Fruit fly (Drosophila melanogaster) whole organism, embryonic: ENCODE results near the gene CG42591.

Experiments used
- ATbp ChIP-seq: fragments of 200-800 bp; sonication (Bioruptor generic); optimal IDR thresholded peaks from 2 replicates; lab custom pipeline; 2017; ENCODE audit warnings: missing biosample characterization, mild to moderate bottlenecking, missing genetic modification characterization, missing genetic modification reagents
- Aef1 ChIP-seq: fragments of 200-800 bp; sonication (Bioruptor generic); IDR thresholded peaks from 3 replicates; pipeline ENCODE4 v1.3.6; 2022; ENCODE audit warnings: missing biosample characterization, missing genetic modification characterization
- BtbVII ChIP-seq: fragments of 200-800 bp; sonication (Bioruptor generic); optimal IDR thresholded peaks from 3 replicates; lab custom pipeline; 2017; ENCODE audit warnings: missing biosample characterization, mild to moderate bottlenecking, missing genetic modification characterization
- CG11085 ChIP-seq: fragments of 200-800 bp; sonication (Bioruptor generic); IDR thresholded peaks from 2 replicates; pipeline ENCODE4 v1.3.6; 2022; ENCODE audit warnings: missing biosample characterization, missing genetic modification characterization
- CG12744 ChIP-seq: fragments of 200-800 bp; sonication (Bioruptor generic); optimal IDR thresholded peaks from 2 replicates; lab custom pipeline; 2016; ENCODE audit warnings: missing biosample characterization, missing genetic modification characterization
- CG12769 ChIP-seq: fragments of 200-800 bp; sonication (Bioruptor generic); optimal IDR thresholded peaks from 2 replicates; lab custom pipeline; 2019; ENCODE audit warnings: missing biosample characterization, mild to moderate bottlenecking, missing genetic modification characterization, moderate library complexity
- CG15073 ChIP-seq: fragments of 200-800 bp; sonication (Bioruptor generic); optimal IDR thresholded peaks from 2 replicates; lab custom pipeline; 2016; ENCODE audit warnings: missing biosample characterization, missing genetic modification characterization
- CG15696 ChIP-seq: fragments of 200-800 bp; sonication (Bioruptor generic); optimal IDR thresholded peaks from 2 replicates; lab custom pipeline; 2019; ENCODE audit warnings: missing biosample characterization, mild to moderate bottlenecking, missing genetic modification characterization, moderate library complexity
- CG1647 ChIP-seq: fragments of 200-800 bp; sonication (Bioruptor generic); optimal IDR thresholded peaks from 3 replicates; lab custom pipeline; 2016; ENCODE audit warnings: missing biosample characterization, missing genetic modification characterization
- CG16813 ChIP-seq: fragments of 200-800 bp; sonication (Bioruptor generic); IDR thresholded peaks from 3 replicates; pipeline ENCODE4 v1.3.6; 2022; ENCODE audit warnings: missing biosample characterization, missing genetic modification characterization; ENCODE audit not compliant: partially characterized antibody
- CG17361 ChIP-seq: fragments of 200-800 bp; sonication (Bioruptor generic); IDR thresholded peaks from 3 replicates; pipeline ENCODE4 v1.3.6; 2022; ENCODE audit warnings: missing biosample characterization, missing genetic modification characterization
- CG2889 ChIP-seq: fragments of 200-800 bp; sonication (Bioruptor generic); IDR thresholded peaks from 3 replicates; pipeline ENCODE4 v1.3.6; 2022; ENCODE audit warnings: missing biosample characterization, missing genetic modification characterization
- CG3847 ChIP-seq: fragments of 200-800 bp; sonication (Bioruptor generic); IDR thresholded peaks from 2 replicates; pipeline ENCODE4 v1.3.6; 2022; ENCODE audit warnings: missing biosample characterization, missing genetic modification characterization
- CG4404 ChIP-seq: fragments of 200-800 bp; sonication (Bioruptor generic); IDR thresholded peaks from 2 replicates; pipeline ENCODE4 v1.3.6; 2022; ENCODE audit warnings: missing biosample characterization, missing genetic modification characterization
- CG6272 ChIP-seq: fragments of 200-800 bp; sonication (Bioruptor generic); IDR thresholded peaks from 2 replicates; pipeline ENCODE4 v1.3.6; 2022; ENCODE audit warnings: missing biosample characterization, missing genetic modification characterization
- CG6791 ChIP-seq: fragments of 200-800 bp; sonication (Bioruptor generic); IDR thresholded peaks from 3 replicates; pipeline ENCODE4 v1.3.6; 2022; ENCODE audit warnings: missing biosample characterization, missing genetic modification characterization; ENCODE audit not compliant: partially characterized antibody
- CG7963 ChIP-seq: fragments of 200-800 bp; sonication (Bioruptor generic); IDR thresholded peaks from 3 replicates; pipeline ENCODE4 v1.3.6; 2022; ENCODE audit warnings: missing biosample characterization, missing genetic modification characterization; ENCODE audit not compliant: partially characterized antibody
- CG7987 ChIP-seq: fragments of 200-800 bp; sonication (Bioruptor generic); optimal IDR thresholded peaks from 2 replicates; lab custom pipeline; 2018; ENCODE audit warnings: missing biosample characterization, mild to moderate bottlenecking, missing genetic modification characterization, moderate library complexity
- D19A ChIP-seq: fragments of 200-800 bp; optimal IDR thresholded peaks from 3 replicates; lab custom pipeline; 2019; ENCODE audit warnings: missing biosample characterization, mild to moderate bottlenecking, missing genetic modification characterization, moderate library complexity
- Dfd ChIP-seq, 2 experiments: fragments of >200 bp; optimal IDR thresholded peaks; 2 replicates each; lab custom pipeline; 2017; ENCODE audit warnings: missing biosample characterization in 2 of 2, missing genetic modification characterization in 2 of 2
- E2f2 ChIP-seq: fragments of 200-800 bp; sonication (Bioruptor generic); IDR thresholded peaks from 2 replicates; pipeline ENCODE4 v1.3.6; 2022; ENCODE audit warnings: missing biosample characterization, missing genetic modification characterization
- Ets65A ChIP-seq: fragments of 200-800 bp; sonication (Bioruptor generic); peaks from one replicate; lab custom pipeline; 2016; ENCODE audit warnings: missing biosample characterization, missing genetic modification characterization
- HLH3B ChIP-seq: fragments of 200-800 bp; sonication (Bioruptor generic); IDR thresholded peaks from 2 replicates; pipeline ENCODE4 v1.3.6; 2022; ENCODE audit warnings: missing biosample characterization, missing genetic modification characterization
- Hr3 ChIP-seq: fragments of 200-800 bp; sonication (Bioruptor generic); optimal IDR thresholded peaks from 3 replicates; lab custom pipeline; 2016; ENCODE audit warnings: missing biosample characterization, missing genetic modification characterization
- Lpt ChIP-seq: fragments of >200 bp; optimal IDR thresholded peaks from 2 replicates; lab custom pipeline; 2018; ENCODE audit warnings: missing biosample characterization, missing genetic modification characterization
- NC2β ChIP-seq: fragments of 200-800 bp; sonication (Bioruptor generic); optimal IDR thresholded peaks from 2 replicates; lab custom pipeline; 2016; ENCODE audit warnings: missing biosample characterization, missing genetic modification characterization
- Nf-YC ChIP-seq: fragments of 200-800 bp; optimal IDR thresholded peaks from 3 replicates; lab custom pipeline; 2019; ENCODE audit warnings: missing biosample characterization, mild to moderate bottlenecking, missing genetic modification characterization, moderate library complexity
- Oaz ChIP-seq: fragments of 200-800 bp; sonication (Bioruptor generic); IDR thresholded peaks from 2 replicates; pipeline ENCODE4 v1.3.6; 2022; ENCODE audit warnings: missing biosample characterization, missing genetic modification characterization
- Rfx ChIP-seq: fragments of 200-800 bp; sonication (Bioruptor generic); IDR thresholded peaks from 2 replicates; pipeline ENCODE4 v1.3.6; 2022; ENCODE audit warnings: missing biosample characterization, missing genetic modification characterization
- Trl ChIP-seq, 3 experiments: fragments of >200 bp in 2 of 3; fragments of 200-800 bp in 1 of 3; sonication (Bioruptor generic) in 1 of 3; optimal IDR thresholded peaks; 2 replicates in 1 of 3; 3 replicates in 2 of 3; lab custom pipeline; 2016 to 2017; ENCODE audit warnings: missing biosample characterization in 1 of 3, missing genetic modification characterization in 1 of 3
- az2 ChIP-seq: fragments of 200-800 bp; sonication (Bioruptor generic); optimal IDR thresholded peaks from 3 replicates; lab custom pipeline; 2016; ENCODE audit warnings: missing biosample characterization, missing genetic modification characterization
- cg ChIP-seq: fragments of 200-800 bp; sonication (Bioruptor generic); optimal IDR thresholded peaks from 3 replicates; lab custom pipeline; 2019; ENCODE audit warnings: missing biosample characterization, mild to moderate bottlenecking, missing genetic modification characterization, moderate library complexity
- chm ChIP-seq: fragments of 200-800 bp; sonication (Bioruptor generic); IDR thresholded peaks from 2 replicates; pipeline ENCODE4 v1.3.6; 2022; ENCODE audit warnings: missing biosample characterization, missing genetic modification characterization
- crol ChIP-seq: fragments of 200-800 bp; sonication (Bioruptor generic); IDR thresholded peaks from 2 replicates; pipeline ENCODE4 v1.3.6; 2022; ENCODE audit warnings: missing biosample characterization, missing genetic modification characterization
- dati ChIP-seq: fragments of 200-800 bp; sonication (Bioruptor generic); IDR thresholded peaks from 2 replicates; pipeline ENCODE4 v1.3.6; 2022; ENCODE audit warnings: missing biosample characterization, missing genetic modification characterization
- eyg ChIP-seq: fragments of 200-800 bp; sonication (Bioruptor generic); optimal IDR thresholded peaks from 3 replicates; lab custom pipeline; 2016; ENCODE audit warnings: missing biosample characterization, missing genetic modification characterization
- hbn ChIP-seq: fragments of 200-800 bp; sonication (Bioruptor generic); IDR thresholded peaks from 2 replicates; pipeline ENCODE4 v1.3.6; 2022; ENCODE audit warnings: missing biosample characterization, missing genetic modification characterization; ENCODE audit not compliant: partially characterized antibody
- hth ChIP-seq: fragments of >200 bp; optimal IDR thresholded peaks from 2 replicates; lab custom pipeline; 2017; ENCODE audit warnings: inconsistent platforms
- kni ChIP-seq: fragments of 200-800 bp; sonication (Bioruptor generic); optimal IDR thresholded peaks from 3 replicates; lab custom pipeline; 2017; ENCODE audit warnings: mild to moderate bottlenecking, missing biosample characterization, missing genetic modification reagents, missing genetic modification characterization
- maf-S ChIP-seq: fragments of 200-800 bp; sonication (Bioruptor generic); optimal IDR thresholded peaks from 2 replicates; lab custom pipeline; 2016; ENCODE audit warnings: missing biosample characterization, missing genetic modification characterization
- odd ChIP-seq: fragments of 200-800 bp; sonication (Bioruptor generic); optimal IDR thresholded peaks from 2 replicates; lab custom pipeline; 2017; ENCODE audit warnings: missing biosample characterization, mild to moderate bottlenecking, missing genetic modification characterization
- otp ChIP-seq: fragments of 200-800 bp; sonication (Bioruptor generic); IDR thresholded peaks from 3 replicates; pipeline ENCODE4, ENCODE4 v1.3.6; 2022; ENCODE audit warnings: missing biosample characterization, missing genetic modification characterization
- pfk ChIP-seq: fragments of 200-800 bp; sonication (Bioruptor generic); optimal IDR thresholded peaks from 2 replicates; lab custom pipeline; 2018; ENCODE audit warnings: missing biosample characterization, mild to moderate bottlenecking, missing genetic modification characterization, moderate library complexity
- prd ChIP-seq, 3 experiments: fragments of >200 bp in 2 of 3; fragments of 200-800 bp in 1 of 3; sonication (Bioruptor generic) in 1 of 3; optimal IDR thresholded peaks in 2 of 3; IDR thresholded peaks in 1 of 3; 2 replicates in 2 of 3; 3 replicates in 1 of 3; pipeline versions ENCODE4 v1.3.6 to Lab custom; 2017 to 2022; ENCODE audit warnings: missing biosample characterization in 1 of 3, missing genetic modification characterization in 1 of 3
- row ChIP-seq: fragments of 200-800 bp; sonication (Bioruptor generic); IDR thresholded peaks from 3 replicates; pipeline ENCODE4 v1.3.6; 2022; ENCODE audit warnings: missing biosample characterization, missing genetic modification characterization
- sens ChIP-seq: fragments of 200-800 bp; sonication (Bioruptor generic); peaks from one replicate; lab custom pipeline; 2016; ENCODE audit warnings: missing biosample characterization, missing genetic modification characterization
- so ChIP-seq: fragments of 200-800 bp; sonication (Bioruptor generic); IDR thresholded peaks from 3 replicates; pipeline ENCODE4 v1.3.6; 2022; ENCODE audit warnings: missing biosample characterization, missing genetic modification characterization
- tin ChIP-seq: fragments of 200-800 bp; sonication (Bioruptor generic); optimal IDR thresholded peaks from 3 replicates; lab custom pipeline; 2016; ENCODE audit warnings: missing biosample characterization, missing genetic modification characterization
- trem ChIP-seq: fragments of 200-800 bp; optimal IDR thresholded peaks from 3 replicates; lab custom pipeline; 2019; ENCODE audit warnings: missing biosample characterization, mild to moderate bottlenecking, missing genetic modification characterization, moderate library complexity
- wek ChIP-seq: fragments of 200-800 bp; sonication (Bioruptor generic); optimal IDR thresholded peaks from 3 replicates; lab custom pipeline; 2018; ENCODE audit warnings: missing biosample characterization, mild to moderate bottlenecking, missing genetic modification characterization, moderate library complexity
- yki ChIP-seq: fragments of >200 bp; optimal IDR thresholded peaks from 3 replicates; lab custom pipeline; 2018

The CG42591 gene

dm6 chr3L:8072720-8073119, 3.0 kb upstream of the CG42591 start (continued):
- peak; percentile 79; the same call in 1 of the 2 replicates for TF ChIP-seq HLH3B (GFP tag; lab: Robert Waterston, UW)
- TF ChIP-seq CG16813, result no peak
- TF ChIP-seq maf-S (GFP tag; lab: Kevin White, UChicago), result no peak
- TF ChIP-seq kni (GFP tag; lab: Kevin White, UChicago), result peak; percentile 57
- no peak for TF ChIP-seq NC2β (GFP tag; lab: Kevin White, UChicago)
- TF ChIP-seq Rfx (GFP tag; lab: Robert Waterston, UW), result peak; percentile 72
- peak; percentile 56; the same call in 2 of the 3 replicates for TF ChIP-seq Aef1 (GFP tag; lab: Robert Waterston, UW)
- peak; percentile 77 for TF ChIP-seq sens (GFP tag; lab: Kevin White, UChicago)
- TF ChIP-seq prd (optimal IDR thresholded peaks at IDR 0.05; lab: Kevin White, UChicago), result no peak
- peak; percentile 79 for TF ChIP-seq prd (GFP tag; IDR thresholded peaks at IDR 0.05; lab: Robert Waterston, UW)
- no peak for TF ChIP-seq Lpt (GFP tag; lab: Kevin White, UChicago)
- TF ChIP-seq CG12769, result no peak
- peak; percentile 28; the same call in 1 of the 2 replicates for TF ChIP-seq E2f2 (GFP tag; lab: Robert Waterston, UW)
- TF ChIP-seq BtbVII, result peak; percentile 68
- peak; percentile 47; the same call in 1 of the 2 replicates for TF ChIP-seq CG11085 (GFP tag; lab: Robert Waterston, UW)
- TF ChIP-seq eyg (GFP tag; lab: Kevin White, UChicago), result no peak
- no peak for TF ChIP-seq pfk (GFP tag; lab: Kevin White, UChicago)
- no peak for TF ChIP-seq crol (GFP tag; lab: Robert Waterston, UW)
- 0 out of 2 replicates have a peak, but pooled peaks have one; percentile 27 for TF ChIP-seq CG3847 (GFP tag; lab: Robert Waterston, UW)
- TF ChIP-seq otp (GFP tag; lab: Robert Waterston, UW), result 0 out of 3 replicates have a peak, but pooled peaks have one; percentile 25
- TF ChIP-seq CG4404 (GFP tag; lab: Robert Waterston, UW), result peak; percentile 23; the same call in 1 of the 2 replicates
- TF ChIP-seq CG17361 (GFP tag; lab: Robert Waterston, UW), result peak; percentile 81
- no peak for TF ChIP-seq yki (lab: Kevin White, UChicago)
- TF ChIP-seq Ets65A (GFP tag; lab: Kevin White, UChicago), result peak; percentile 93
- peak; percentile 16 for TF ChIP-seq CG1647
- TF ChIP-seq D19A (tag; lab: Kevin White, UChicago), result peak; percentile 66
- TF ChIP-seq tin (GFP tag; lab: Kevin White, UChicago), result peak; percentile 72
- no peak for TF ChIP-seq CG15696 (tag; lab: Kevin White, UChicago)
- no peak; the same call in 1 of the 2 replicates for TF ChIP-seq CG6272 (GFP tag; lab: Robert Waterston, UW)
- no peak for TF ChIP-seq Dfd (GFP tag; optimal IDR thresholded peaks at IDR 0.05; lab: Kevin White, UChicago)
- peak; percentile 25 for TF ChIP-seq ATbp (GFP tag; lab: Kevin White, UChicago)
- TF ChIP-seq hth, result no peak
- peak; percentile 10 for TF ChIP-seq Hr3 (GFP tag; lab: Kevin White, UChicago)
- TF ChIP-seq CG6791 (GFP tag; lab: Robert Waterston, UW), result no peak
- no peak for TF ChIP-seq so (GFP tag; lab: Robert Waterston, UW)
- no peak for TF ChIP-seq chm (GFP tag; lab: Robert Waterston, UW)
- no peak for TF ChIP-seq CG7963 (GFP tag; lab: Robert Waterston, UW)
- no peak for TF ChIP-seq wek (GFP tag; lab: Kevin White, UChicago)
- TF ChIP-seq hbn (GFP tag; lab: Robert Waterston, UW), result no peak
- TF ChIP-seq Oaz (GFP tag; lab: Robert Waterston, UW), result 0 out of 2 replicates have a peak, but pooled peaks have one; percentile 32
- no peak for TF ChIP-seq cg (GFP tag; lab: Kevin White, UChicago)
- TF ChIP-seq Nf-YC (tag; lab: Kevin White, UChicago), result peak; percentile 9
- no peak for TF ChIP-seq dati (GFP tag; lab: Robert Waterston, UW)
- TF ChIP-seq az2 (GFP tag; lab: Kevin White, UChicago), result peak; percentile 17
- no peak for TF ChIP-seq odd (GFP tag; lab: Kevin White, UChicago)
- peak; percentile 44 for TF ChIP-seq trem (tag; lab: Kevin White, UChicago)
- no peak for TF ChIP-seq CG12744 (GFP tag; lab: Kevin White, UChicago)
- no peak for TF ChIP-seq CG15073 (GFP tag; lab: Kevin White, UChicago)
- peak; percentile 56 for TF ChIP-seq CG7987
- peak in 1 of 2 experiments; percentile 18 for TF ChIP-seq Trl (optimal IDR thresholded peaks at IDR 0.05; lab: Kevin White, UChicago)
- TF ChIP-seq Trl (GFP tag; optimal IDR thresholded peaks at IDR 0.05; lab: Kevin White, UChicago), result peak; percentile 27
- no peak for TF ChIP-seq CG2889
- TF ChIP-seq row (GFP tag; lab: Robert Waterston, UW), result peak; percentile 70
